Fruit fly (Drosophila melanogaster): ENCODE data around the gene CG34427.

The CG34427 gene

DNA sequence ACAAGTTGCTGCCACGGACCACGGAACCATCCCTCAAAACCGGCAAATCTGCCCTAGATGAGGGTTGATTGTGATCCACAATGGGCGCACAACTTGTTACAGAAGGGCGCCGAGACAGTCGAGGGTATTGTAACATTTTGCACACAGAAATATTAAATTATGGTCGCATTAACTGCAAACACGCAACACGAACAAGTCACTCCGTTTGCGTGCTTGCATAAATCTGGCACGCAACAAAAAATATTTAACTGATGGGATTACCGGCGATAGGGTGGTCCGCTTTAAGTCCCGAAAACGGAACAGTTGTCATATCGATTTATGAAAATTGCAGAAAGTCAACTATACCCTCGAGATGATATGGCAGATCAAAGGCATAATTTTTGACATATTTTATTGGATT is 47.4 kb downstream of the CG34427 start:
- no peak for TF ChIP-seq Snoo (tag; optimal IDR thresholded peaks at IDR 0.05)
- no peak for TF ChIP-seq gl (tag; optimal IDR thresholded peaks at IDR 0.05)
- no peak for TF ChIP-seq fd96Ca (GFP tag; IDR thresholded peaks at IDR 0.05)
- TF ChIP-seq Pif1A (GFP tag; optimal IDR thresholded peaks at IDR 0.05) = no peak
- TF ChIP-seq CG9948 (tag; optimal IDR thresholded peaks at IDR 0.05) = no peak
- TF ChIP-seq CG15710 (tag; optimal IDR thresholded peaks at IDR 0.05) = no peak
- no peak for TF ChIP-seq CG14655 (GFP tag; optimal IDR thresholded peaks at IDR 0.05)
- no peak for TF ChIP-seq rn (GFP tag; IDR thresholded peaks at IDR 0.05)
- TF ChIP-seq CG32121 (GFP tag; IDR thresholded peaks at IDR 0.05) = no peak
- TF ChIP-seq CG12605 (GFP tag; IDR thresholded peaks at IDR 0.05) = no peak
- TF ChIP-seq CG13204 (GFP tag; optimal IDR thresholded peaks at IDR 0.05) = no peak
- TF ChIP-seq Pif1B (GFP tag; optimal IDR thresholded peaks at IDR 0.05) = no peak
- TF ChIP-seq CG8159 (tag; optimal IDR thresholded peaks at IDR 0.05) = no peak

DNA sequence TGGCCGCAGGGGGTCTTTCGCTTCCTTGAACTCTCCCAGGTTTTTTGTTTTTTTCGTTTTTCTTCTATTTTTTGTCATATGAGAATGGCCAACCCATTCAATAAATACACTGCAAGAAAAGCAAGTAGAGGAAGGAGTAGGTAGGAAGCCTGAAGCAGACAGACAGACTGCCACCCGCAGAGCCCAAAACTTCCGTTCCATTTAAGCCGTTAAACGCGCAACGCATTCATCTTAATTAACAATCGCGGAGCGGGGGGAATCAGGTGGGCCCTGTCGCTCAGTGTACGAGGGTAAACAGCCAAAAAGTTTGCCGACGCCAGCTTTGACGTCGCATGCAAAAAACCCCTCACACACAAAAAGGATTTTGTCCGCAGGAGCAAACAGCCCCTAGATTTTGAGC is 48.3 kb downstream of the CG34427 start:
- no peak for TF ChIP-seq CG8301 (tag; optimal IDR thresholded peaks at IDR 0.05)

DNA sequence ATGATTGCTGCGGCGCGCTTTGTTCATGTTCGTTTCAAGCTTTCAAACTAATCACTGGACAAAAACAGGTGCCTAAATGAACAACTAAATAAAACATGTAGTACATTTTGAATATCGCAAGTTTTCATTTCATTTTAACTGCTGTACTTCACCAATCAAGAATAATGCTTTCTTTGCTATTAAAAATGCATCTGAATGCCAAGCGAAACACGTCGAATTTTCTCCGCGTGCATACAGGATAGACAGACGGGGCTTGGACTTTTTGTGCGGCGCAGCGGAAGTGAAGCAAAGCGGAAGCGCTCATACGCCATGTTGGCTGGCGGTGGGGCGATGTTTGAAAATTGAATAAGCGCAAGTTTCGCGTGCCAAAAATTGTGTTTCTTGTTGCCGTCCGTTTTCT is 48.8 kb downstream of the CG34427 start:
- TF ChIP-seq fd96Ca (GFP tag; IDR thresholded peaks at IDR 0.05) = 0 out of 3 replicates have a peak, but pooled peaks have one; percentile 44
- peak; percentile 19 for TF ChIP-seq CG14655 (GFP tag; optimal IDR thresholded peaks at IDR 0.05)
- no peak for TF ChIP-seq EcR (GFP tag; optimal IDR thresholded peaks at IDR 0.05)
- TF ChIP-seq CG4496 (GFP tag; IDR thresholded peaks at IDR 0.05) = peak; percentile 43; the same call in 1 of the 3 replicates
- TF ChIP-seq CG32121 (GFP tag; IDR thresholded peaks at IDR 0.05) = 0 out of 2 replicates have a peak, but pooled peaks have one; percentile 18
- TF ChIP-seq CG12605 (GFP tag; IDR thresholded peaks at IDR 0.05) = no peak
- peak; percentile 30 for TF ChIP-seq CG8301 (tag; optimal IDR thresholded peaks at IDR 0.05)

DNA sequence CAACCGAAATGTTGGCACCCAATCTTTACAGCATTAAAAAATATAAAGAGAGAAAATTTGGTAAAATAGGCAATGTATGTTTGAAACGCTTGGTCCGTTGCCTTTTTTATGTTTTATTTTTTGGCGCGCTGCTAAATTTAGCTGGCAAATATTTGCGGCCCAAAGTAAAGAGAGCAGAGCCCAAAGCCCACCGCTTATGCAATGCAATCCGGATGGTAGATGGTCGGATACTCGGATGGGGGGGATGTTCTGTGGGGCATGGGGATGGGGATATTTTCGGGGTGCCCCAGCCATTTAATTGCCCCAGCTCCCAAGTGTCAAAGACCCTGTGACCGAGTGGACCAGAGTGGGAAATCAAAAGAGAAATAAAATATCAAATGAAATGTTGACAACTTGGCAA is 50.7 kb downstream of the CG34427 start:
- TF ChIP-seq D1 (tag; optimal IDR thresholded peaks at IDR 0.05) = no peak
- TF ChIP-seq CG32121 (GFP tag; IDR thresholded peaks at IDR 0.05) = peak; percentile 56
